Fruit fly (Drosophila melanogaster) whole organism, pupa: ENCODE data around the gene CG5196.

Experiments
- CG32121 ChIP-seq: fragments of 200-800 bp; sonication (Bioruptor generic); IDR thresholded peaks from 2 replicates; pipeline ENCODE4 v1.3.6; 2022; ENCODE audit warnings: missing biosample characterization, missing genetic modification characterization
- CG8159 ChIP-seq: fragments of 200-800 bp; sonication (Bioruptor generic); optimal IDR thresholded peaks from 3 replicates; lab custom pipeline; 2018; ENCODE audit warnings: missing biosample characterization, mild to moderate bottlenecking, missing genetic modification characterization, moderate library complexity
- CG9948 ChIP-seq: fragments of 200-800 bp; sonication (Bioruptor generic); optimal IDR thresholded peaks from 2 replicates; lab custom pipeline; 2018; ENCODE audit warnings: missing biosample characterization, mild to moderate bottlenecking, missing genetic modification characterization, moderate library complexity
- Pif1A ChIP-seq: fragments of 200-800 bp; sonication (Bioruptor generic); optimal IDR thresholded peaks from 3 replicates; lab custom pipeline; 2016; ENCODE audit warnings: missing biosample characterization, missing genetic modification characterization
- Pif1B ChIP-seq: fragments of 200-800 bp; sonication (Bioruptor generic); optimal IDR thresholded peaks from 3 replicates; lab custom pipeline; 2016; ENCODE audit warnings: missing biosample characterization, missing genetic modification characterization

DNA sequence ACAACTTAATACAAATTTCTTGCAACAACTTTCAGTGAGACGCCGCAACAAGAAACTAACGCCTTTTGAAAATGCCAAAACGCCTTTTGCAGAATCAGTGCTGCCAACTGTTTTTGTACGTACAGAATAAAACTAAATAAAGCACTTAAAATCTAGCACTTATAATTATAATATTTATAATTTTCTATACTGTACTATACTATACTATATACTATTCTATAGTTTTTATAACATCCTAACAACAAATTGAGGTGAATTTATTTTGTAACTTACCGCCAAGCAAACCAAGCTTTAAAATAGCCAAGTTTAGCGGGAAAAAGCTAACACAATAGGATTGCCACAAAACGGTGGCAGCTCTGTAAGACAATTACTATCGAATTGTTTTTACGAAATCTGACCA lies 25.6 kb downstream of the CG5196 start, which contains the start of the genes Aos1 and Srlp:
- TF ChIP-seq CG8159 (no peak), Pif1A (GFP tag; lab: Kevin White, UChicago) (no peak), CG32121 (0 out of 2 replicates have a peak, but pooled peaks have one; percentile 29), CG9948 (peak; percentile 41), Pif1B (GFP tag; lab: Kevin White, UChicago) (no peak)
